Worm (Caenorhabditis elegans) whole organism, mixed stage, embryonic: ENCODE data around the gene ssq-1.

Experiments
- bed-3 ChIP-seq: fragments of 200-800 bp; sonication (Bioruptor generic); optimal IDR thresholded peaks from 3 replicates; lab custom pipeline; 2018; ENCODE audit warnings: mild to moderate bottlenecking, missing genetic modification characterization, moderate library complexity, missing compliant biosample characterization
- blmp-1 ChIP-seq: fragments of 150-350 bp; optimal IDR thresholded peaks from 2 replicates; lab custom pipeline; 2014; ENCODE audit warnings: missing biosample characterization, missing genetic modification characterization
- ces-1 ChIP-seq: fragments of 150-350 bp; optimal IDR thresholded peaks from 2 replicates; lab custom pipeline; 2014; ENCODE audit warnings: missing biosample characterization, missing genetic modification reagents, missing genetic modification characterization
- elt-3 ChIP-seq: fragments of 150-350 bp; optimal IDR thresholded peaks from 2 replicates; lab custom pipeline; 2014; ENCODE audit warnings: missing biosample characterization, missing genetic modification characterization
- flh-1 ChIP-seq: fragments of 200-800 bp; sonication (Bioruptor generic); optimal IDR thresholded peaks from 2 replicates; lab custom pipeline; 2018; ENCODE audit warnings: mild to moderate bottlenecking, missing genetic modification characterization, moderate library complexity, missing compliant biosample characterization
- hlh-1 ChIP-seq: fragments of 150-350 bp; optimal IDR thresholded peaks from 2 replicates; lab custom pipeline; 2014; ENCODE audit warnings: missing biosample characterization, missing genetic modification reagents, missing genetic modification characterization
- lsy-2 ChIP-seq: fragments of 150-350 bp; optimal IDR thresholded peaks from 2 replicates; lab custom pipeline; 2014; ENCODE audit warnings: missing biosample characterization, missing genetic modification characterization
- mab-5 ChIP-seq: fragments of 150-350 bp; optimal IDR thresholded peaks from 2 replicates; lab custom pipeline; 2014; ENCODE audit warnings: missing biosample characterization, missing genetic modification characterization
- mep-1 ChIP-seq: fragments of 150-350 bp; optimal IDR thresholded peaks from 2 replicates; lab custom pipeline; 2017; ENCODE audit warnings: missing biosample characterization, missing genetic modification reagents, missing genetic modification characterization, inconsistent platforms
- nhr-237 ChIP-seq: fragments of 150-350 bp; optimal IDR thresholded peaks from 2 replicates; lab custom pipeline; 2014; ENCODE audit warnings: missing biosample characterization, missing genetic modification characterization
- nhr-28 ChIP-seq: fragments of 150-350 bp; optimal IDR thresholded peaks from 2 replicates; lab custom pipeline; 2014; ENCODE audit warnings: missing biosample characterization, missing genetic modification characterization
- nhr-76 ChIP-seq: sonication (generic microtip); optimal IDR thresholded peaks from 2 replicates; lab custom pipeline; 2017; ENCODE audit warnings: missing biosample characterization, missing genetic modification characterization
- snpc-4 ChIP-seq: fragments of 150-350 bp; optimal IDR thresholded peaks from 2 replicates; lab custom pipeline; 2014; ENCODE audit warnings: missing biosample characterization, missing genetic modification characterization
- unc-62 ChIP-seq: fragments of 150-350 bp; optimal IDR thresholded peaks from 2 replicates; lab custom pipeline; 2014; ENCODE audit warnings: missing biosample characterization, missing genetic modification reagents, missing genetic modification characterization

- TF ChIP-seq ces-1 (GFP tag; lab: Kevin White, UChicago) (no peak), bed-3 (GFP tag; lab: Kevin White, UChicago) (no peak), elt-3 (tag; lab: Kevin White, UChicago) (no peak), lsy-2 (tag; lab: Kevin White, UChicago) (no peak), hlh-1 (no peak), mab-5 (no peak), flh-1 (no peak), snpc-4 (no peak), unc-62 (GFP tag; lab: Kevin White, UChicago) (no peak), nhr-237 (tag; lab: Kevin White, UChicago) (no peak), blmp-1 (tag; lab: Kevin White, UChicago) (no peak), nhr-28 (tag; lab: Kevin White, UChicago) (no peak), mep-1 (tag; lab: Kevin White, UChicago) (no peak), nhr-76 (tag; lab: Kevin White, UChicago) (no peak)
Measured at ce11 chrIV:9852250-9852649, at the start of gene ssq-1.
